Worm (Caenorhabditis elegans) whole organism, L4/young adult: ENCODE measurements around the gene srj-40.

Source experiments
- W03F9.2 ChIP-seq: fragments of 150-350 bp; optimal IDR thresholded peaks from 2 replicates; lab custom pipeline; 2014; ENCODE audit warnings: missing biosample characterization, missing genetic modification characterization
- dao-5 ChIP-seq: sonication (generic microtip); optimal IDR thresholded peaks from 2 replicates; lab custom pipeline; 2016; ENCODE audit warnings: missing genotype, missing genetic modification characterization, moderate library complexity, missing compliant biosample characterization
- him-1 ChIP-seq: sonication (generic microtip); optimal IDR thresholded peaks from 2 replicates; lab custom pipeline; 2016; ENCODE audit warnings: missing genotype, missing genetic modification reagents, missing genetic modification characterization, missing compliant biosample characterization

- TF ChIP-seq dao-5 (tag; lab: Kevin White, UChicago) (no peak), W03F9.2 (tag; lab: Kevin White, UChicago) (no peak), him-1 (tag; lab: Kevin White, UChicago) (no peak)
Observed at ce11 chrV:4152200-4152599, 50.5 kb downstream of the srj-40 start, which contains the start of gene Y45G5AM.6.
